Fruit fly (Drosophila melanogaster) whole organism, larva: ENCODE results near the gene CG17264.

Experiments used
- noc ChIP-seq: fragments of 200-800 bp; sonication (Bioruptor generic); optimal IDR thresholded peaks from 3 replicates; lab custom pipeline; 2019; ENCODE audit warnings: missing biosample characterization, mild to moderate bottlenecking, missing genetic modification characterization, moderate library complexity

CG17264 gene

DNA sequence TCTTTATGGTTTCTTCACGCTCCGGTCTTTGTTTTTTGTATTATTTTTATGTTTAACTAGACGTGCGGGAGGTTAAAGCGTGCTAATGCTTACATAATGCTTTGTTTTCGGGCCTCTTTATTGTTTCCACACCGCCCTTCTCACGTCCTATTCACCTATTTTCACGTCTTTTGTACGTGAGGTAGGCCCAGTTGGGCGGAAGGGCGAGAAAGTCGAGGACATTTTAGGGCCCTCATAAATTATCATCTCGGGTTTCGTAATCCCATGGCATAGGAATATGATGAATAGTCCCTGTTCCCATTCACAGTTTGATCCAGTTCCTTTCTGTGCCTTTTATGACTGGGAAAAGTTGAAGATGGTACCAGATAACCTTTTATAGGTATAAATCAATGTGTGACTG, 12.8 kb upstream of the CG17264 start:
- TF ChIP-seq noc, result no peak

DNA sequence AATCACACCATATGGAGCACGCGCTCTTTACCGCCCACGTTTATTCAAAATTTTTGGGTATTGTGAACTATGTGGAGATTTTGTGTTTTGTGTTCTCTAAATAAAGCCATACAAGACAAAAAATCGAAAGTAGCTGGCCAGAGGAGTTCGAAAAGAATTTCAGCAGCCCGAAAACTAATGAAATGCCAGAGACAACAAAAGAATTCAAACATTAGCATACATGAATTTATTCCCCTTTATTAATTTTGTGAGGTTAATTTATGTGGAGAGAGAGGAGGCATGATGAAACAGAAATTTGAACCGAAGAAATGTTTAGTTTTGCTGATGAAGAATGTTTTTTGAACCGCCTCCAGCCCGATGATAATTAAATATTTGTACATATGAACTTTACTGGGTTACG, 12.1 kb upstream of the CG17264 start:
- no peak for TF ChIP-seq noc

DNA sequence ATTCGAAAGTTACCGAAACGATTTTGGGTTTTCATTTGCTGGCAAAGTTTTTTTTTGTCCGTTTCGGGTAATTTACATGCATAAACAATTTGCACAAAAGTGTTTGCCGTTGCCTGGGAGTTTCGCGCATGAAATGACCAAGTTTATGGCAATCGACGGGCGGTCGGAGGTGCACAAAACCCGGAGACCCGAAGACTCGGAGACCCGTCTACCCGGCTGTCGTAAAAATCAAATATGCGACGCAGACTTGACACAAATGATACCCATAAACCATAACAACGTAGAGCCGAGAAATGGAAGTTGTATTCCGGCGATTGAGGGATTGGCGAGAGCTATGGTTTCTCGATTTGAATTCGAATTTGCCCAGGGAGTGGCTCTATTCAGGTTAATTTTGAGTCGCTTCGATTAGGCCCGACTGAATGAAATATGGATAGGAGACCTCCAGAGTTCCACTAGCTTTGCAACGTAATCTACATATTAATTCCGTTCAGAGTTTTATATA, 11.3 kb upstream of the CG17264 start:
- TF ChIP-seq noc, result no peak

DNA sequence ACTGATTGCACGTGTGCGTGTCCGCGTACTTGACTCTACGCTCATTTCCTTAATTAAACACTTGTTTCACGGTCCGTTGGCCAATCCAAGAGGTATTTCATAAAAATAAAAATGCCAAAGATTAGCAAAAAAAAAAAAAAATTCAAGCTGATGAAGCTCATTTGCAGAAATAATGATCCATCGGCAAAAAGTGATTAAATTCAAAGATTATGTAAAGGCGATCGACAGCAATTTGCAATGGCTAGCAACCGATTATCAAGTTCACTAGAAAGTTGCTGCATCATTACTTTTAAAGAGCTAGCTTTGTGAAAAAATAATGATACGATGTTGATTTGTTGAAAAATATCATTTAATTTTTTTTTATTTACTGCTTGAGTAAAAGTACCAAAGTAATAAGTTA, 8.9 kb upstream of the CG17264 start:
- no peak for TF ChIP-seq noc

DNA sequence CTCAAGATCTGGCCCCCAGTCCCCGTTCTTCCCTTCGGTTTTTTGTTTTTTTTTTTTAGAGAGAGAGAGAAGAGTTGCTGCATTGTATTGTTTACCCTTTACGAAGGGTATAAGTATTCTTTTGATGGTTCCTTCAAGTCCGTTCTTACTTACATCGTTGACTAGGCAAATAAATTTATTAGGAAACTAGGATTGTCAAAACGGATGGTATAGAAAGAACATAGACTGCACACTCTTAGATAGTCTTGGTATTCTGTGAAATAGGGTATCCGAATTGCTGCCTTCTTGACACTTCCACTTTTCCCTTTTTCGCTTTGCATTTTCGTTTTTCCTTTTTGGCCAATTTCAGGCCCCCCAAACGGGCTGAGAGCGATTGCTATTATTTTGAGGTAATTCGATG, 6.8 kb upstream of the CG17264 start:
- TF ChIP-seq noc, result no peak

DNA sequence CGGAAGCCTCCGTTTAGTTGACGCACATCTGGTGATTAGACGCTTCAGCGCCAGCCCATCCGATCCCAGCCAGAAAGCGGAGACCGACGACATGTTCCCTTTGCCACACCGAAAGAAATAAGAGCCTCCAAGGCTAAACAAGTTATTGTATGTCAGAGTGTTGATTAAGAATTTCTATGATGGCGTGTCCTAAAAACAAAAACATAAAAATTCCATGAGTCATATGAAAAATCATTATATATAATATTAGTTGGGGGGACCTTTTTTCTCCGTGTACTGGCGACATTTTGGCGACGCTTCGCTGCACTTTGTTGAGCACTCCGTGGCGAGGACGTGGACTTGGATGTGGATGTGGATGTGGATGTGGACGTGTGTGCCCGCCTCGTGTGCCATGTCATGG, 5.5 kb upstream of the CG17264 start:
- no peak for TF ChIP-seq noc

DNA sequence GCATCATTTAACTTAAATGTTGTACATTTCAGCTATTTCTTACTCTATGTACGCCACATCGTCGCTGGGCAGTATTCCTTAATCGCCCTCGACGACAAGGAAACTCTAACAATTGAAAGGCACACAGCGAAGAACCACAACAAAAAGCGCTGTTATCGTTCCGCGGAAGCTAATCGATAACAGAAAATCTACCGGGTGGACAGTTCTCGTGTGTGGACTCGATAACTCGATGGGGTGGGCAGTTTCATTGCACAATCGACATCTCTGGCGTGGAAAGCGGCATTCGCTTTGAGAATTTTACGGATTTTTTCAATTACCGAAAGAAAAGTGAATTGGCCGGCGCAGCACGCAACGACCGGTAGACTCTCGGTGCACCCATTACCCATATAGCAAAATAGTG, 4.7 kb downstream of the CG17264 start, which contains the start of the genes alpha4GT1 and Prp40:
Gene alpha4GT1, minus strand, starts transcription at position 156 of the 400 bp plus-strand sequence.
Gene Prp40, plus strand, starts transcription at position 241 of the 400 bp plus-strand sequence.
- TF ChIP-seq noc, result no peak

DNA sequence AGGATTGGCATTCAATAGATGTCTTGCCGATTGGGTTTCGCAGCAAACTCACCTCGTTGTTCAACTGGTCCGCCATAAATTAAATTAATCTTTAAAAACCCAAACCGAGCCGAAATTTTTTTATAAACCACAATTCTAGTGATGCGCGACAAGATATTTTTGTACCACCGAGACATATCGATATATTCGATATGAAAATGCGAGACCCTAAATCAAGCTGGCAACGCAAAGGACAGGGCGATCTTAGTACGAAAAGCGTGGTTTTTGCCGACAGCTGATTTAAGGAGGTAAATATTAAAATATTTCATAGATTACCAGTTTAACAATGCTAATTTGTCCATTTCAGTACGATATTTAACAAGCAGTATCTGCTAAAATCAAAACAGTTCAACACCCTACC, 10.7 kb downstream of the CG17264 start, which contains the start of the genes Sf3b2 and CG17219:
Gene Sf3b2, minus strand, starts transcription at position 157 of the 400 bp plus-strand sequence.
Gene CG17219, plus strand, starts transcription at position 242 of the 400 bp plus-strand sequence.
- no peak for TF ChIP-seq noc

DNA sequence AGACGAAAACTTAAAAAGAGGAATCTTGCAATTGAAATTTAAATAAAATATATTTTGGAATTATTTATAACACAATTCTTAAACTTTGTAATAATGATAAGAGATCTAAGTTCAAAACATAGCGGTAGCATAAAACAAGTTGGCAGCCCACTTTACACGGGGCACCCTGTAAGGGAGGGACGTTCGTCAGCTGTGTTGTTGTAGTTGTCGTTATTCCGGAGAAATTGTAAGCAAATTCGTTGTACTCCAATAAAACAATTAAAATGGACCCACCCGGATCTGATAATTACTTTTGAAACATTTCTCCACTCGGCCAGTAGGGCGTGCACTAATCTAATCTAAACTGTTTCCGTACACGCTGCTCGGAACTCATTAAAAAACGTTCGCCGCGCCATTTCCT, 12.0 kb downstream of the CG17264 start, which contains the start of gene GABPI:
Gene GABPI, plus strand, starts transcription at position 190 of the 400 bp plus-strand sequence.
- TF ChIP-seq noc, result no peak

DNA sequence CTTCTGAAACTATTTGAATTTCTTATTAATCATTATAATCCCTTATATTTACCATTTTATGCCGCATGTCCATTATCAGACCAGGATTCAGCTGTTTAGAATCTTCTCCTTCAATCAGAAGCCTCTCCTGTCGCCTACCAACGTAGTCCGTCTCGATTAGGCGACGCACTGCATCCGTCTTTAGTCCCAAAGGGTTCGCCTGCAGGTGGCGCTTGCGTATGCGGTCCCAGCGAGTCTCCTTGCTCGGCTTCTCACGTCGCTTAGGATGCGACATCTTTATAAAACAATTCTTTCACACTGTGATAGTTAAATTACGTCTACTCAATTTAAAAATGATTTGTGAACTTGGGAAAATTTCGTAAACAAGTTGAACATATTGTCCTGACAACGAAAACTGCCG, 16.7 kb downstream of the CG17264 start, which contains the start of gene CG17258:
Gene CG17258, minus strand, starts transcription at position 380 of the 400 bp plus-strand sequence.
- no peak for TF ChIP-seq noc

DNA sequence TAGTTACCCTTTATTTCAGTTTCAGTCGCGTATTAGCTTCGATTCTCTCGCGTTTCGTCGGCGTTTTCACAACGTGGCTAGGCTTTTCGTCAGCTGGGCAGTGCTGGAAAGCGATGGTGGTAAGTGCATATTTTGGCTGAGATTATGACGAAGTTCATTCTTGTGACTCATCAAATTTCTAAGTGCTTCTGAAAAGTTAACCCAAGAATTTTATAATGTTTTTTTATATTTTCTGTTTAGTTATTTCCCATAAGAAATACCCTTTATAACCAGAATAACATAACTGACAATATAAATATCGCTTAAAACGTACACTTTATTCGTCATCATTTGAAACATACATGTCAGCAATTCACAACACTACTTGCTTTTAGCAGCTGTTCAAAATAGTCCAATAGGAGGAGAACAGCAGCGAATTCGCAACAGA, 18.9 kb downstream of the CG17264 start, which contains the start of the genes CG17260 and SerRS:
Gene CG17260, plus strand, starts transcription at position 78 of the 427 bp plus-strand sequence.
Gene SerRS, minus strand, starts transcription at position 251 of the 427 bp plus-strand sequence.
- peak; percentile 93 for TF ChIP-seq noc

DNA sequence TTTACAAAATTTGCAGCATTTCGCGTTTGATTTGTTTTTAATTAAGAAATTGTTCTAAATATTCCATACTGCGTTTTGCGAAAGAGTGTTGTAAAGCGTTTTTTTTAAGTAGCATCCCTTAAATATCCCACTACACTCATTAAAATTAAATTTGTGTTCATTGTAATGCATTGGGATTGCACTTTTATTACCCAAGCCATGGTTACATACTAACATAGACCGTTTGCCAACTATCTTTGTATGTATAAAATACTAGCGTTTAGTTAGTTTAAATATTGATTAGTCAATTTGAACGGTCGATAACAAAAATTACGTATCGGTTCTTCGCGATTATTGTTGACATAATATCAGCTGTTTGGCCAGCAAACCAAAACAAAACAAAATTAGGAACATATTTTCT, 21.5 kb downstream of the CG17264 start, which contains the start of the genes cnir and CG17221:
Gene cnir, minus strand, starts transcription at position 39 of the 400 bp plus-strand sequence.
Gene CG17221, plus strand, starts transcription at position 203 of the 400 bp plus-strand sequence.
- peak; percentile 71 for TF ChIP-seq noc

DNA sequence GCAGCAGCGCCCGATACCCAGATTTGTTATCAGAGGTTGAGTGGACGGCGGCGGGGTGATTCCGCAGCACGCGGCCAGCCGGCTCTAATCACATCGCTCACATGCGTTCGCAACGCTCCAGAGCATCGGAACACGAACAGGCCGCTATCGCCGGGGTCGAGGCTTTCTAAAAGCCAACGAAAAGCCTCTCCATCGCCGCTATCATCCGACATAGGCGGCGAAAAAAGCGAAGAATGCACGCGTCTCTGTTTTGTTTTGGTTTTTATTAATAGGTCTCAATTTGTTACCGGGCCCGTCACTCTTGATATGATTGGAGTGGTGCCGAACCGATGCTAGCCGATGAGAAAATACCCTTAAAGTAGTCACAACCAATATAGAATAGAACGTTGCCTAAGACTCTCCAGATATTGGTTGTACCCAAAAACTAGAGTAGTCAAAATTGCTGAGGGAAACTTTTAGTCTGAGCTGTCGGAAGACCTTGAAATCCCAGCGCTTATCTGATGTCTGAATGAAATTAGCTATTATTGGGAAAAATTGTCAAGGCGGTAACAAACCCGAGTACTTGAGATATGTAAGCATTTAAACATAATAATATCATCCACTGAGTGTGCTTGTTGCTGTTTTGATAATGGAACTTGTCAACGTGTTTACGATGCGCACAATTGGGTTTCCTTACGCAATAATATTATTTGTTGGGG, 23.8 kb downstream of the CG17264 start, which contains the start of gene CG17261:
Gene CG17261, plus strand, starts transcription at position 634 of the 698 bp plus-strand sequence.
- peak; percentile 89 for TF ChIP-seq noc

DNA sequence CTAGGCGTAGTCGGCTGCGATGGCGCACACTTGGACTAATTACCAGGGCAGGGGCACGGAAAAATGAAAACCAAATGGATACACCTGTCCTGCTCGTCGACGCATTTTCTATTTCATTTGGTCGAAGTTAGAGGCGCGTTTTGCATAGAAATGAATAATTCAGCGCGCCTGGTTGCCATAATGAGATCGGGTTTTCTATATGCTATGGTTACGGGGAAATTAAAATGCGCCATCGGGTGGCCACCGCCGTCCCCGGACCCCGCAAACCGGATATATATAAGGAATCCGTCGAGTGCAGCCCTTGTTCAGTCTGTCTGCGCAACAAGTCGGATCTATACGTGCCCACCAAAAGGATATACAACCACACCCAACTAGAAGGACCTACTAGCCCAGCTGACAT, 25.3 kb downstream of the CG17264 start, which contains the start of gene FASN2:
Gene FASN2, plus strand, starts transcription at position 301 of the 400 bp plus-strand sequence.
- no peak for TF ChIP-seq noc

DNA sequence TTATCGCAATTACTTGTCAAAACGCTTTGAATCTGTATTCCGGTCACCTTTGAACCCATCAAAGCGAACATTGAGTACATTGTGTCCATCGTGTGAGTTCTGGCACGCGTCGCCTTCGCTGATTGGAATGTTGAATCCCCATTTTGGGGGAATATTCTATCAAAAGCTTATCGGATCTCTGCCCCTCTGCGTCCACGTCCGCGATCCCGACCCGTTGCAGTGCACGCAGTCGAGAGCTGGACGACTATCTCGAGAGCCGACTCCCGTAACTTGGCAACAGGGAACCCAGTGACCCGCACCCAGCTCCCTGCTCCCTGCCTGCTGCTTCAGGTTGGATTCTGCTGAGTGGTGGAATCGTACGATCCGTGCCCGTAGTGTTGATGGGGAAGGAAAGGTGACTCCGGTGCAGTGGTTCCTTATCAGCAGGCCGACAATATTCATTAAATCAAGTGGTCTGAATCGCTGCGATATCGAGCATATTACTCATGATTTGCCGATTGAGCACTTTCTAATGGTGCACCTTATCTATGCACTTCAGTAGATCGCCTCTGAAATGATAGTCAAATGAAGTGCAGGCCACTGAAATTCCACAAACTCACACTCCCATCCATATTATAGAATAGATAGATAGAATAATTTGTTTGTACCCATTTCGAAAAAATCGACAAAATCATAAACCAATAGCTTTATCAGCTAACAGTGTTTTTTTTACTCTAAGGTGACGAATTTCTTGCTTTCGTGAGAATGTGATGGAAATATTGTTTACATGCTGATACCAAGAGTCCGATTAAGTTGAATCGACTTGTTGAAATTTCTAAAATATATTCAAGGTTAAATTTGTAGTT, 26.6 kb downstream of the CG17264 start:
- no peak for TF ChIP-seq noc

DNA sequence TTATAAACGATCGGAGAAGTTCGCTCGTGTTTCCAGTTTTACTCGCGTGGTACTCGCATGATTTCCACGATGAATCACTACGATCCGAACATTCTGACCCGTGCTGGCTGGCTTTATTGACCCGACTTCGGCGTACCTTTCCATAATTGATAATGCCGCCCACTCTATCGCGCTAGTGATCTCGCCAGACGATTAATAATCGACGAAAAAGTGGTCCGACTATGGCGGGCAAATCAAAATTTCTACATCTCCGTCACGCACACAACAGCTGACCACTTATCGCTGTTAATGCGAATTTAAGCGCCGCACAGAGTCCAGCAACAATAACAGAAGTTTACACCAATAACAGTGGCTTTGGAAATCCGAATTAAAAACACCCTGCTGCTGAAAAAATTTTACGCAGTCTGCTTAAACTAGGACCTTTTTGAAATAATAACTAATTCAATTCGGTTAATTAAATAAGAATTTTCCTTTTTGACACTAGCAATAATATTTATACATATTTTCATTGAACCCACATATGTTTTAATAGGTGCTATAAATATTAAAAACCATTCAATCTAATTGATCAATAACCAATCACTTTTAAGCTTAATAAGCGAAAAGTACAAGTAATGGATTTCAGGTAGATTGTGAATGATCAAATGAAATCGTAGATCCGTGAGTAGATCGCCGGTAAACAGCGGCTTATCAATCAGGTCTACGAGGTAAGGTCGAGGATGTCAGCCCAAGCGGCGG, 37.6 kb downstream of the CG17264 start:
- TF ChIP-seq noc, result peak; percentile 80
